Worm (Caenorhabditis elegans) whole organism, young adult: Measurements from ENCODE around the gene T05B4.13.

ENCODE experiments used
- F49E8.2 ChIP-seq: sonication (generic microtip); optimal IDR thresholded peaks from 3 replicates; lab custom pipeline; 2017; ENCODE audit warnings: missing genetic modification characterization, mild to moderate bottlenecking, missing compliant biosample characterization, antibody characterized with exemption, moderate library complexity; ENCODE audit not compliant: insufficient read depth
- ama-1 ChIP-seq, 3 experiments: fragments of 150-350 bp in 1 of 3; sonication (generic microtip) in 2 of 3; optimal IDR thresholded peaks; 2 replicates each; lab custom pipeline; 2014 to 2018; ENCODE audit warnings: missing biosample characterization in 2 of 3, missing genetic modification characterization in 2 of 3, missing genetic modification reagents in 2 of 3
- hlh-26 ChIP-seq: fragments of 200-800 bp; sonication (Bioruptor generic); conservative IDR thresholded peaks from 2 replicates; pipeline ENCODE4 v1.3.6; 2022; ENCODE audit warnings: missing genetic modification reagents, missing genetic modification characterization, missing compliant biosample characterization

DNA sequence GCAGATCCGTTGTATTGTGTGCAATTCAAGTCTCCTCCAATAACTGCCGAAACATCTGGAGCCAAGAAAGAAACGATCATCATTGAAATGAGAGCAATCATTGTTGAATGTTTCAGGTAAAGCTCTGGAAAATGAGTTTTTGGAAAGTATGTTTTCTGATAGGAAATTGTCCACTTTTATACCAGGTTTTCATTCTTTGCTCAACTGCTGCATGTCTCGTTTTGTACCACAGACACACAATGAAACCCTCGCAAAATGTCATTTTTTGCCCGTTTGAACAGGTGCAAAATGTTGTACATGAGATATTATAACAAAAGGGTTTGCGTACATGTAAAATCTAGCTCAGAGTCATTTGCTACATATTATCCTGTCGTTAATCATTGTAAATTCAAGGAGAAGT, 6.7 kb downstream of the T05B4.13 start, which contains the start of gene T05B4.10:
- TF ChIP-seq hlh-26 (GFP tag; lab: Robert Waterston, UW): no peak
- no peak for TF ChIP-seq F49E8.2
- no peak for TF ChIP-seq ama-1 (optimal IDR thresholded peaks at IDR 0.05; lab: Kevin White, UChicago)
- no peak for TF ChIP-seq ama-1 (GFP tag; optimal IDR thresholded peaks at IDR 0.05; lab: Kevin White, UChicago)
